Fruit fly (Drosophila melanogaster): ENCODE measurements around the gene CG31156.

The CG31156 gene

DNA sequence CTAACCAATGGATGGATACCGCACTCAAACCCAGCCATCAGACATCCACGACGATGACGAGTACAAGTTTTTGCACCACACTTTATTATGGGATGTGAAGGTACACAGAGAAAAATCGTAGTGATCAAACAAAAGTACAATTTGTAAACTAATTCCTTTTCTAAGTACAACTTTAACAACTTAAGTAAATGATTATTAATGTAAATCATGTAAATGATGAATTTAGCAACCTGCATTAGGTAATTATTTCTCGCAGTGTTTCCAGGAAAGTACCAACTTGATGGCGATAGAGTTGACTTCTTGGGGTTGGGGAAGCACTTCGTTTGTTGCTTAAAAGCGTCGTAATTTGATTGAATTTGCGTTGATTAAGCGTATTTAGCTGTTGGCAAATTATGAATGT lies 49.7 kb upstream of the CG31156 start (continued):
- peak; percentile 49 for TF ChIP-seq pnt (GFP tag; optimal IDR thresholded peaks at IDR 0.05)
- TF ChIP-seq CG17359 (tag; optimal IDR thresholded peaks at IDR 0.05) = peak; percentile 77
- TF ChIP-seq CG6254 (GFP tag; optimal IDR thresholded peaks at IDR 0.05) = peak; percentile 35
- peak; percentile 23 for TF ChIP-seq exex (tag; optimal IDR thresholded peaks at IDR 0.05)
- peak; percentile 46 for TF ChIP-seq HLH54F (GFP tag; optimal IDR thresholded peaks at IDR 0.05)
- peak; percentile 60; the same call in 1 of the 2 replicates for TF ChIP-seq CG32532 (GFP tag; IDR thresholded peaks at IDR 0.05)
- peak; percentile 28 for TF ChIP-seq CG33213 (GFP tag; optimal IDR thresholded peaks at IDR 0.05)
- peak; percentile 39 for TF ChIP-seq odd (GFP tag; optimal IDR thresholded peaks at IDR 0.05)
- TF ChIP-seq HLH3B (GFP tag; IDR thresholded peaks at IDR 0.05) = peak; percentile 60; the same call in 1 of the 2 replicates
- TF ChIP-seq pan (optimal IDR thresholded peaks at IDR 0.05) = no peak
- peak in 1 of 2 experiments; percentile 58 for TF ChIP-seq pan (GFP tag; optimal IDR thresholded peaks at IDR 0.05 in 1 of 2, IDR thresholded peaks at IDR 0.05 in 1 of 2)
- peak; percentile 84; the same call in 1 of the 2 replicates for TF ChIP-seq CG14014 (GFP tag; IDR thresholded peaks at IDR 0.05)
- TF ChIP-seq CG10366 (GFP tag; IDR thresholded peaks at IDR 0.05) = peak; percentile 78
- TF ChIP-seq CG1529 (GFP tag; optimal IDR thresholded peaks at IDR 0.05) = peak; percentile 42
- peak; percentile 30 for TF ChIP-seq ewg (GFP tag; optimal IDR thresholded peaks at IDR 0.05)
- TF ChIP-seq gsb-n (tag; optimal IDR thresholded peaks at IDR 0.05) = peak; percentile 31
- TF ChIP-seq CG12299 (tag; optimal IDR thresholded peaks at IDR 0.05) = peak; percentile 22
- peak; percentile 12; the same call in 1 of the 2 replicates for TF ChIP-seq Ravus (GFP tag; IDR thresholded peaks at IDR 0.05)
- TF ChIP-seq CG34422 (GFP tag; IDR thresholded peaks at IDR 0.05) = peak; percentile 57; the same call in 2 of the 3 replicates
- TF ChIP-seq CG18262 (tag; optimal IDR thresholded peaks at IDR 0.05) = no peak
- TF ChIP-seq org-1 (GFP tag; optimal IDR thresholded peaks at IDR 0.05) = peak; percentile 58
- no peak for TF ChIP-seq hb (GFP tag; IDR thresholded peaks at IDR 0.05; ENCODE audit: partially characterized antibody)
- peak; percentile 81 for TF ChIP-seq CG2120 (GFP tag; optimal IDR thresholded peaks at IDR 0.05)

DNA sequence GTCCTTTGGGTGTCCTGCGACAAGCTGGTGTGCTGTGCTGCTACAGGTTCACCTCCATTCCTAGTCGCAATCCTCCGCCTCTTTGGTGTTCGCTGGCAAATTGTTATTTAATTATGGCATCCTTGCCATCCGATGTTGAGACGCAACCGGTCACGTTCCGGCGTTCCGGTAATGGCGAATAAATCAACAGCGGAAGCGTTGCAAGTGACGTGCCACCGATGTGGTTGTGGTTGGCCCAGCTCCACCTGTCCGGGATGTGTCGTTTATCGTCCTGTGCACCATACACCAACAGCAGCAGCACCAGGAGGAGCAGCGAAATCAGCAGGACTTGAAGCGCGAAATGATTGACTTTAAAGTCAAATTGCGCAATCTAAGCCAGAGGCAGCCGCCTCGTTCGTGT lies 36.4 kb upstream of the CG31156 start:
- no peak for TF ChIP-seq HLH3B (GFP tag; IDR thresholded peaks at IDR 0.05)
- peak; percentile 85 for TF ChIP-seq Ets65A (GFP tag)
- TF ChIP-seq CG8478 (optimal IDR thresholded peaks at IDR 0.05) = peak; percentile 65
- TF ChIP-seq chinmo (GFP tag; IDR thresholded peaks at IDR 0.05; ENCODE audit: partially characterized antibody) = no peak

DNA sequence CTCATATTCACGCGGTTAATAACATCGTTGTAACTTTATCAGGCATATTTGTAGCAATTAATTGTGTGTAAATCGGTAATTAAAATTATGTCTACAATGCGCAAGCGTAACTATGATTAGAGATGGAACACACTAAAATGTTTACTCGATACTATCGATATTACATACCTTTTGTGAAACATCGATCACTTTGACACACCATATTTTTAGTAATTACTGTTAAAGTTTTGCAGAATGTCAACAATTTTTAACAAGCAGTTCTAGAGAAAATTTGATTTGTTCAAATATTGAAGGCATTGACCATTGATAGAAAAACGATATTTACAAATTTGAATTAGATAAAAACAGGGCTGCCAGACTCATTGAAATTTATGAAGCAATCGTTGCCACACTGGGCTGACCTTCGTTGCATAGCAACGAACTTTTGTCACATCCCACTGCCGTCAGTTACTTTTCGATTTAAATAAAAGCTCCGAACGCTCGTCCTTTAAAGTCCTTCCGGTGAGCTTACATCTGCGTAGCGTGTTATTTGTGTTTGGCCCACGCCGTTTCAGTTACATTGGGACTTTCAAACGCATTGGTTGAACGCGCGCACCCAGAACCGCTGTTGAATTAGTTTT lies 25.9 kb upstream of the CG31156 start, which contains the start of the genes loco and wake:
loco (minus strand) TSS at position 149 of the 620 bp plus-strand sequence.
wake (plus strand) TSS at position 570 of the 620 bp plus-strand sequence.
- TF ChIP-seq Sin3A (optimal IDR thresholded peaks at IDR 0.05) = peak; percentile 71
- TF ChIP-seq CG17359 (tag; optimal IDR thresholded peaks at IDR 0.05) = no peak
- peak; percentile 71; the same call in 1 of the 2 replicates for TF ChIP-seq ato (GFP tag; IDR thresholded peaks at IDR 0.05; ENCODE audit: partially characterized antibody)
- TF ChIP-seq CG7839 (tag; optimal IDR thresholded peaks at IDR 0.05) = no peak
- TF ChIP-seq otp (GFP tag; IDR thresholded peaks at IDR 0.05) = no peak
- TF ChIP-seq nerfin-1 (tag; optimal IDR thresholded peaks at IDR 0.05) = no peak
- peak; percentile 95 for TF ChIP-seq unc-4 (GFP tag; IDR thresholded peaks at IDR 0.05; ENCODE audit: partially characterized antibody)
- TF ChIP-seq jigr1 (GFP tag; IDR thresholded peaks at IDR 0.05) = no peak
- TF ChIP-seq CTCF (GFP tag; optimal IDR thresholded peaks at IDR 0.05) = peak; percentile 42
- no peak for TF ChIP-seq D19B (GFP tag; optimal IDR thresholded peaks at IDR 0.05)
- TF ChIP-seq gt (GFP tag; IDR thresholded peaks at IDR 0.05) = no peak
- TF ChIP-seq ind (GFP tag; optimal IDR thresholded peaks at IDR 0.05) = no peak
- TF ChIP-seq Xrp1 (GFP tag; IDR thresholded peaks at IDR 0.05) = no peak
- no peak for TF ChIP-seq ase (GFP tag; IDR thresholded peaks at IDR 0.05)
- no peak for TF ChIP-seq Bdp1 (GFP tag; optimal IDR thresholded peaks at IDR 0.05)
- TF ChIP-seq B-H2 (GFP tag; optimal IDR thresholded peaks at IDR 0.05) = no peak
- TF ChIP-seq CG31365 (tag; optimal IDR thresholded peaks at IDR 0.05) = no peak
- TF ChIP-seq Sry-δ (GFP tag; optimal IDR thresholded peaks at IDR 0.05) = peak; percentile 96
- TF ChIP-seq Hr39 (optimal IDR thresholded peaks at IDR 0.05) = no peak
- TF ChIP-seq CG10431 (GFP tag; optimal IDR thresholded peaks at IDR 0.05) = no peak
- TF ChIP-seq schlank (tag; optimal IDR thresholded peaks at IDR 0.05) = no peak
- no peak for TF ChIP-seq CG8924 (tag; optimal IDR thresholded peaks at IDR 0.05)
- no peak for TF ChIP-seq crol (GFP tag; IDR thresholded peaks at IDR 0.05)
- TF ChIP-seq CG14667 (GFP tag; IDR thresholded peaks at IDR 0.05) = no peak
- TF ChIP-seq Mad (GFP tag; optimal IDR thresholded peaks at IDR 0.05) = peak; percentile 16
- no peak for TF ChIP-seq CrebB (tag; optimal IDR thresholded peaks at IDR 0.05)
